In genomic region chr3R:8823761-8824499, dm6 we compare ENCODE assay signal across 4 fruit fly cellular contexts.
A peak's percentile ranks its signal among the peaks of the same experiment; 100 is the strongest.
TF ChIP-seq lines count a peak whose summit lies in the region.

IscU (minus strand) TSS chr3R:8824177.
CG8379 (plus strand) TSS chr3R:8824411.

- peak; percentile 23 for TF ChIP-seq CTCF in whole organism, embryonic (GFP tag; optimal IDR thresholded peaks at IDR 0.05; lab: Kevin White, UChicago)

TF ChIP-seq in whole organism, adult, 20 proteins besides CTCF, POLR2A, EP300 and RAD21:
- TF ChIP-seq Crg-1 (GFP tag; optimal IDR thresholded peaks at IDR 0.05; lab: Kevin White, UChicago) (peak; percentile 15), CG12768 (GFP tag; optimal IDR thresholded peaks at IDR 0.05; lab: Kevin White, UChicago) (no peak), CG5204 (GFP tag; optimal IDR thresholded peaks at IDR 0.05; lab: Kevin White, UChicago) (no peak), CG7045 (GFP tag; optimal IDR thresholded peaks at IDR 0.05; lab: Kevin White, UChicago) (no peak), tj (GFP tag; optimal IDR thresholded peaks at IDR 0.05; lab: Kevin White, UChicago) (peak; percentile 29), CG14711 (tag; optimal IDR thresholded peaks at IDR 0.05; lab: Kevin White, UChicago) (peak; percentile 6), kay (GFP tag; lab: Kevin White, UChicago; ENCODE audit: borderline replicate concordance) (peak; percentile 82), pad (GFP tag; optimal IDR thresholded peaks at IDR 0.05; lab: Kevin White, UChicago) (no peak), cnc (optimal IDR thresholded peaks at IDR 0.05; lab: Kevin White, UChicago) (no peak), Mnt (GFP tag; optimal IDR thresholded peaks at IDR 0.05; lab: Kevin White, UChicago) (peak; percentile 50), cic (GFP tag; optimal IDR thresholded peaks at IDR 0.05; lab: Kevin White, UChicago) (no peak), bab1 (GFP tag; optimal IDR thresholded peaks at IDR 0.05; lab: Kevin White, UChicago) (peak; percentile 55), CG11617 (GFP tag; optimal IDR thresholded peaks at IDR 0.05; lab: Kevin White, UChicago) (peak; percentile 46), Hr96 (GFP tag; optimal IDR thresholded peaks at IDR 0.05; lab: Kevin White, UChicago) (no peak), CG1620 (GFP tag; optimal IDR thresholded peaks at IDR 0.05; lab: Kevin White, UChicago) (no peak), Clk (GFP tag; optimal IDR thresholded peaks at IDR 0.05; lab: Kevin White, UChicago) (no peak), CG7101 (tag; optimal IDR thresholded peaks at IDR 0.05; lab: Kevin White, UChicago) (peak; percentile 41), CG33017 (tag; optimal IDR thresholded peaks at IDR 0.05; lab: Kevin White, UChicago) (no peak)

TF ChIP-seq in whole organism, embryonic, 481 proteins besides CTCF, POLR2A, EP300 and RAD21 (continues in another document):
- TF ChIP-seq Hr51 (GFP tag; optimal IDR thresholded peaks at IDR 0.05; lab: Kevin White, UChicago), result no peak
- peak; percentile 56 for TF ChIP-seq CG2712 (tag; optimal IDR thresholded peaks at IDR 0.05; lab: Kevin White, UChicago)
- TF ChIP-seq Ada2b (GFP tag; IDR thresholded peaks at IDR 0.05; lab: Robert Waterston, UW), result no peak
- no peak for TF ChIP-seq CG8281 (tag; optimal IDR thresholded peaks at IDR 0.05; lab: Kevin White, UChicago)
- peak; percentile 54 for TF ChIP-seq inv (GFP tag; IDR thresholded peaks at IDR 0.05; lab: Robert Waterston, UW; ENCODE audit: partially characterized antibody)
- peak; percentile 73 for TF ChIP-seq gfzf (GFP tag; optimal IDR thresholded peaks at IDR 0.05; lab: Kevin White, UChicago)
- TF ChIP-seq tgo (GFP tag; IDR thresholded peaks at IDR 0.05; lab: Robert Waterston, UW), result no peak
- peak; percentile 61 for TF ChIP-seq CG30020 (tag; optimal IDR thresholded peaks at IDR 0.05; lab: Kevin White, UChicago)
- TF ChIP-seq Doc3 (GFP tag; IDR thresholded peaks at IDR 0.05; lab: Robert Waterston, UW; ENCODE audit: partially characterized antibody), result peak; percentile 56; the same call in 1 of the 3 replicates
- TF ChIP-seq CG6254 (GFP tag; optimal IDR thresholded peaks at IDR 0.05; lab: Kevin White, UChicago), result peak; percentile 12
- TF ChIP-seq Rfx (GFP tag; IDR thresholded peaks at IDR 0.05; lab: Robert Waterston, UW), result no peak
- TF ChIP-seq Ets97D (GFP tag; optimal IDR thresholded peaks at IDR 0.05; lab: Kevin White, UChicago), result peak; percentile 10
- TF ChIP-seq CG3995 (GFP tag; optimal IDR thresholded peaks at IDR 0.05; lab: Kevin White, UChicago), result peak; percentile 30
- no peak for TF ChIP-seq CG5953 (GFP tag; IDR thresholded peaks at IDR 0.05; lab: Robert Waterston, UW)
- no peak for TF ChIP-seq CG33213 (GFP tag; optimal IDR thresholded peaks at IDR 0.05; lab: Kevin White, UChicago)
- no peak for TF ChIP-seq CG16779 (GFP tag; IDR thresholded peaks at IDR 0.05; lab: Robert Waterston, UW)
- no peak for TF ChIP-seq mirr (GFP tag; optimal IDR thresholded peaks at IDR 0.05; lab: Kevin White, UChicago)
- TF ChIP-seq row (GFP tag; IDR thresholded peaks at IDR 0.05; lab: Robert Waterston, UW), result peak; percentile 75
- no peak for TF ChIP-seq Abd-B (GFP tag; optimal IDR thresholded peaks at IDR 0.05; lab: Kevin White, UChicago)
- TF ChIP-seq ttk (GFP tag; IDR thresholded peaks at IDR 0.05; lab: Robert Waterston, UW), result no peak
- TF ChIP-seq CG10274 (GFP tag; optimal IDR thresholded peaks at IDR 0.05; lab: Kevin White, UChicago), result no peak
- TF ChIP-seq ssp (GFP tag; IDR thresholded peaks at IDR 0.05; lab: Robert Waterston, UW), result no peak
- peak; percentile 70 for TF ChIP-seq Scr (GFP tag; IDR thresholded peaks at IDR 0.05; lab: Robert Waterston, UW; ENCODE audit: partially characterized antibody)
- TF ChIP-seq pzg (GFP tag; optimal IDR thresholded peaks at IDR 0.05; lab: Kevin White, UChicago), result peak; percentile 68
- no peak for TF ChIP-seq tll (GFP tag; optimal IDR thresholded peaks at IDR 0.05; lab: Kevin White, UChicago)

TF ChIP-seq in whole organism, prepupa, 60 proteins besides CTCF, POLR2A, EP300 and RAD21:
- no peak for TF ChIP-seq esn (GFP tag; optimal IDR thresholded peaks at IDR 0.05; lab: Kevin White, UChicago)
- no peak for TF ChIP-seq CG10669 (GFP tag; optimal IDR thresholded peaks at IDR 0.05; lab: Kevin White, UChicago)
- TF ChIP-seq Lpt (GFP tag; optimal IDR thresholded peaks at IDR 0.05; lab: Kevin White, UChicago), result no peak
- peak; percentile 12 for TF ChIP-seq Eip93F (GFP tag; optimal IDR thresholded peaks at IDR 0.05; lab: Kevin White, UChicago)
- peak in 1 of 2 experiments; percentile 5 for TF ChIP-seq ss (GFP tag; optimal IDR thresholded peaks at IDR 0.05; lab: Kevin White, UChicago)
- TF ChIP-seq vri (GFP tag; optimal IDR thresholded peaks at IDR 0.05; lab: Kevin White, UChicago), result peak; percentile 94
- no peak for TF ChIP-seq CG8119 (GFP tag; IDR thresholded peaks at IDR 0.05; lab: Robert Waterston, UW)
- peak; percentile 13 for TF ChIP-seq CG3032 (tag; optimal IDR thresholded peaks at IDR 0.05; lab: Kevin White, UChicago)

TF ChIP-seq in whole organism, wandering third instar larva, 38 proteins besides CTCF, POLR2A, EP300 and RAD21:
- no peak for TF ChIP-seq Dif (GFP tag; optimal IDR thresholded peaks at IDR 0.05; lab: Kevin White, UChicago; ENCODE audit: partially characterized antibody)
- TF ChIP-seq CrebA (GFP tag; optimal IDR thresholded peaks at IDR 0.05; lab: Kevin White, UChicago; ENCODE audit: borderline replicate concordance), result no peak
- TF ChIP-seq dmrt93B (GFP tag; optimal IDR thresholded peaks at IDR 0.05; lab: Kevin White, UChicago), result no peak
- no peak for TF ChIP-seq dl (GFP tag; optimal IDR thresholded peaks at IDR 0.05; lab: Kevin White, UChicago; ENCODE audit: insufficient read depth in 1 of 2, partially characterized antibody in 2 of 2)
- TF ChIP-seq Mio (GFP tag; optimal IDR thresholded peaks at IDR 0.05; lab: Kevin White, UChicago), result no peak
- TF ChIP-seq Rel (GFP tag; optimal IDR thresholded peaks at IDR 0.05; lab: Kevin White, UChicago), result peak; percentile 3
- TF ChIP-seq Rel (tag; optimal IDR thresholded peaks at IDR 0.05; lab: Kevin White, UChicago), result no peak
- no peak for TF ChIP-seq CG9705 (GFP tag; optimal IDR thresholded peaks at IDR 0.05; lab: Kevin White, UChicago)
- no peak for TF ChIP-seq HLH106 (tag; optimal IDR thresholded peaks at IDR 0.05; lab: Kevin White, UChicago)
- TF ChIP-seq jim (GFP tag; optimal IDR thresholded peaks at IDR 0.05; lab: Kevin White, UChicago), result no peak
- no peak for TF ChIP-seq Sp1 (GFP tag; optimal IDR thresholded peaks at IDR 0.05; lab: Kevin White, UChicago)
- no peak for TF ChIP-seq dsf (GFP tag; optimal IDR thresholded peaks at IDR 0.05; lab: Kevin White, UChicago; ENCODE audit: borderline replicate concordance)
- TF ChIP-seq foxo (GFP tag; optimal IDR thresholded peaks at IDR 0.05; lab: Kevin White, UChicago), result no peak
- peak; percentile 9 for TF ChIP-seq Myc (optimal IDR thresholded peaks at IDR 0.05; lab: Kevin White, UChicago)
- no peak for TF ChIP-seq Jra (GFP tag; optimal IDR thresholded peaks at IDR 0.05; lab: Kevin White, UChicago)
- TF ChIP-seq Vsx2 (GFP tag; optimal IDR thresholded peaks at IDR 0.05; lab: Kevin White, UChicago; ENCODE audit: partially characterized antibody), result no peak
- peak; percentile 38 for TF ChIP-seq sage (GFP tag; optimal IDR thresholded peaks at IDR 0.05; lab: Kevin White, UChicago)
